Worm (Caenorhabditis elegans) whole organism, L2 larva: ENCODE measurements around the gene F59A1.13.

ENCODE experiments used
- Y55F3AM.14 ChIP-seq: fragments of 200-800 bp; sonication (Bioruptor generic); optimal IDR thresholded peaks from 2 replicates; lab custom pipeline; 2018; ENCODE audit warnings: mild to moderate bottlenecking, missing genetic modification characterization, missing compliant biosample characterization
- ZK546.5 ChIP-seq: sonication (generic microtip); optimal IDR thresholded peaks from 2 replicates; lab custom pipeline; 2017; ENCODE audit warnings: missing biosample characterization, missing genetic modification characterization
- ama-1 ChIP-seq: fragments of 150-350 bp; optimal IDR thresholded peaks from 2 replicates; lab custom pipeline; 2018; ENCODE audit warnings: inconsistent platforms
- blmp-1 ChIP-seq: sonication (generic microtip); optimal IDR thresholded peaks from 2 replicates; lab custom pipeline; 2017; ENCODE audit warnings: missing genetic modification characterization, mild to moderate bottlenecking, missing compliant biosample characterization, antibody characterized with exemption, moderate library complexity; ENCODE audit not compliant: insufficient read depth
- ceh-16 ChIP-seq: fragments of 150-350 bp; optimal IDR thresholded peaks from 2 replicates; lab custom pipeline; 2014; ENCODE audit warnings: missing biosample characterization, missing genetic modification characterization
- crh-2 ChIP-seq: sonication (generic microtip); optimal IDR thresholded peaks from 2 replicates; lab custom pipeline; 2017; ENCODE audit warnings: missing biosample characterization, missing genetic modification characterization
- dmd-4 ChIP-seq: sonication (generic microtip); optimal IDR thresholded peaks from 2 replicates; lab custom pipeline; 2017; ENCODE audit warnings: missing biosample characterization, missing genetic modification characterization
- egl-27 ChIP-seq: sonication (generic microtip); optimal IDR thresholded peaks from 3 replicates; lab custom pipeline; 2017; ENCODE audit warnings: missing biosample characterization, missing genetic modification reagents, missing genetic modification characterization
- elt-1 ChIP-seq: fragments of 150-350 bp; optimal IDR thresholded peaks from 2 replicates; lab custom pipeline; 2014; ENCODE audit warnings: missing biosample characterization, missing genetic modification characterization
- elt-3 ChIP-seq: sonication (generic microtip); optimal IDR thresholded peaks from 2 replicates; lab custom pipeline; 2017; ENCODE audit warnings: missing biosample characterization, missing genetic modification characterization
- fos-1 ChIP-seq: fragments of 150-350 bp; optimal IDR thresholded peaks from 2 replicates; lab custom pipeline; 2014; ENCODE audit warnings: missing biosample characterization, missing genetic modification characterization
- lin-11 ChIP-seq: fragments of 150-350 bp; sonication (generic microtip); optimal IDR thresholded peaks from 2 replicates; lab custom pipeline; 2014; ENCODE audit warnings: missing biosample characterization, missing genetic modification characterization, inconsistent platforms, mixed read lengths
- lin-13 ChIP-seq: fragments of 150-350 bp; optimal IDR thresholded peaks from 2 replicates; lab custom pipeline; 2014; ENCODE audit warnings: missing biosample characterization, missing genetic modification reagents, missing genetic modification characterization
- lsy-2 ChIP-seq, 2 experiments: fragments of 150-350 bp in 1 of 2; sonication (generic microtip) in 1 of 2; optimal IDR thresholded peaks; 2 replicates each; lab custom pipeline; 2014 to 2017; ENCODE audit warnings: missing biosample characterization in 2 of 2, missing genetic modification characterization in 2 of 2
- mab-5 ChIP-seq: fragments of 150-350 bp; optimal IDR thresholded peaks from 2 replicates; lab custom pipeline; 2014; ENCODE audit warnings: missing biosample characterization, missing genetic modification characterization
- mdl-1 ChIP-seq, 2 experiments: fragments of 150-350 bp in 1 of 2; sonication (generic microtip) in 1 of 2; optimal IDR thresholded peaks; 2 replicates each; lab custom pipeline; 2017; ENCODE audit warnings: missing biosample characterization in 2 of 2, missing genetic modification characterization in 2 of 2
- nhr-12 ChIP-seq: fragments of 150-350 bp; optimal IDR thresholded peaks from 2 replicates; lab custom pipeline; 2014; ENCODE audit warnings: missing biosample characterization, missing genetic modification characterization
- nhr-129 ChIP-seq: fragments of 150-350 bp; optimal IDR thresholded peaks from 2 replicates; lab custom pipeline; 2014; ENCODE audit warnings: missing biosample characterization, missing genetic modification characterization
- nhr-21 ChIP-seq: fragments of 150-350 bp; optimal IDR thresholded peaks from 2 replicates; lab custom pipeline; 2014; ENCODE audit warnings: missing biosample characterization, missing genetic modification characterization
- nhr-237 ChIP-seq: fragments of 150-350 bp; optimal IDR thresholded peaks from 2 replicates; lab custom pipeline; 2014; ENCODE audit warnings: missing biosample characterization, missing genetic modification characterization
- nhr-25 ChIP-seq: fragments of 150-350 bp; sonication (generic microtip); optimal IDR thresholded peaks from 3 replicates; lab custom pipeline; 2014; ENCODE audit warnings: missing biosample characterization, missing genetic modification characterization
- nhr-6 ChIP-seq: fragments of 150-350 bp; optimal IDR thresholded peaks from 2 replicates; lab custom pipeline; 2014; ENCODE audit warnings: missing biosample characterization, missing genetic modification characterization
- nhr-77 ChIP-seq: fragments of 150-350 bp; optimal IDR thresholded peaks from 2 replicates; lab custom pipeline; 2014; ENCODE audit warnings: missing biosample characterization, missing genetic modification characterization
- peb-1 ChIP-seq: fragments of 150-350 bp; optimal IDR thresholded peaks from 2 replicates; lab custom pipeline; 2014; ENCODE audit warnings: missing biosample characterization, missing genetic modification characterization
- sma-3 ChIP-seq: sonication (generic microtip); optimal IDR thresholded peaks from 2 replicates; lab custom pipeline; 2016; ENCODE audit warnings: missing genetic modification reagents, missing genetic modification characterization, missing compliant biosample characterization
- sma-9 ChIP-seq, 2 experiments: fragments of 150-350 bp in 1 of 2; sonication (generic microtip) in 1 of 2; optimal IDR thresholded peaks; 2 replicates each; lab custom pipeline; 2014 to 2016; ENCODE audit warnings: missing genetic modification characterization in 2 of 2, mild to moderate bottlenecking in 1 of 2, missing biosample characterization in 1 of 2, missing compliant biosample characterization in 1 of 2, missing genetic modification reagents in 1 of 2, moderate library complexity in 1 of 2
- snpc-4 ChIP-seq: fragments of 150-350 bp; optimal IDR thresholded peaks from 2 replicates; lab custom pipeline; 2014; ENCODE audit warnings: missing biosample characterization, missing genetic modification characterization
- unc-39 ChIP-seq: fragments of 150-350 bp; optimal IDR thresholded peaks from 2 replicates; lab custom pipeline; 2014; ENCODE audit warnings: missing biosample characterization, missing genetic modification characterization
- unc-55 ChIP-seq: fragments of 150-350 bp; sonication (generic microtip); optimal IDR thresholded peaks from 3 replicates; lab custom pipeline; 2014; ENCODE audit warnings: missing biosample characterization, missing genetic modification reagents, missing genetic modification characterization
- unc-62 ChIP-seq: fragments of 150-350 bp; optimal IDR thresholded peaks from 2 replicates; lab custom pipeline; 2014; ENCODE audit warnings: missing biosample characterization, missing genetic modification reagents, missing genetic modification characterization
- zag-1 ChIP-seq: fragments of 150-350 bp; optimal IDR thresholded peaks from 2 replicates; lab custom pipeline; 2014; ENCODE audit warnings: missing biosample characterization, missing genetic modification characterization
- ztf-11 ChIP-seq: sonication (generic microtip); optimal IDR thresholded peaks from 2 replicates; lab custom pipeline; 2017; ENCODE audit warnings: missing biosample characterization, missing genetic modification characterization
- ztf-4 ChIP-seq: fragments of 150-350 bp; optimal IDR thresholded peaks from 2 replicates; lab custom pipeline; 2014; ENCODE audit warnings: missing biosample characterization, missing genetic modification characterization

F59A1.13 gene

ce11 chrV:17690922-17691321, at the start of gene F59A1.13:
Gene F59A1.13, minus strand, starts transcription at chrV:17691022.
- TF ChIP-seq crh-2 (tag; lab: Kevin White, UChicago) (no peak), ztf-11 (tag; lab: Kevin White, UChicago) (no peak), Y55F3AM.14 (no peak), dmd-4 (no peak), nhr-77 (no peak), ceh-16 (tag; lab: Kevin White, UChicago) (no peak)

DNA sequence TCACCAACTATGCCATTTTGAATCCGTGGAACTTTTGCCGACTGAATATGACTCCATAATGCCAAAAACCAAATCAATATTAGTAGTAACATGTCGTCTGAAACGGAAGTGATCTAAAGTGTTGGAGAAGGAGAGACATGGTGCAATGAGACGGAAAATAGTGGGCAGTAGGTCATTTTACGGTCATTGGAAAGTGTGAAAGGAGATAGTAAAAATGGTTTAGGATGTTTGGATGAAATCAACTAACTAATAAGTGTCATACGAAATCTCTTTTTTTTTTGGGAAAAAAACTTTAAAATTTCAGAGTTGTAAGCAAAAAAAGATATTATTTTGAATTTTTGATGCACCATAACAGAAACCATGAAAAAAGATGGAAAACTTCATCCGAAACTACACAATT, 49.0 kb upstream of the F59A1.13 start, which contains the start of gene cutl-4:
cutl-4 (minus strand) TSS at position 101 of the 400 bp plus-strand sequence.
- TF ChIP-seq mdl-1 (tag; optimal IDR thresholded peaks at IDR 0.05; lab: Kevin White, UChicago) (no peak), ama-1 (lab: Kevin White, UChicago) (no peak), nhr-25 (no peak), unc-62 (GFP tag; lab: Kevin White, UChicago) (no peak), egl-27 (tag; lab: Kevin White, UChicago) (no peak), crh-2 (tag; lab: Kevin White, UChicago) (no peak)

- TF ChIP-seq crh-2 (tag; lab: Kevin White, UChicago) (no peak), nhr-237 (no peak), unc-55 (GFP tag; lab: Kevin White, UChicago) (no peak), mab-5 (tag; lab: Kevin White, UChicago) (no peak), zag-1 (tag; lab: Kevin White, UChicago) (no peak), lin-13 (GFP tag; lab: Kevin White, UChicago) (no peak), elt-1 (no peak), nhr-25 (no peak)
Measured at ce11 chrV:17732516-17732915, 41.7 kb upstream of the F59A1.13 start, which contains the start of gene twk-42. Gene twk-42, minus strand, starts transcription at chrV:17732616.

DNA sequence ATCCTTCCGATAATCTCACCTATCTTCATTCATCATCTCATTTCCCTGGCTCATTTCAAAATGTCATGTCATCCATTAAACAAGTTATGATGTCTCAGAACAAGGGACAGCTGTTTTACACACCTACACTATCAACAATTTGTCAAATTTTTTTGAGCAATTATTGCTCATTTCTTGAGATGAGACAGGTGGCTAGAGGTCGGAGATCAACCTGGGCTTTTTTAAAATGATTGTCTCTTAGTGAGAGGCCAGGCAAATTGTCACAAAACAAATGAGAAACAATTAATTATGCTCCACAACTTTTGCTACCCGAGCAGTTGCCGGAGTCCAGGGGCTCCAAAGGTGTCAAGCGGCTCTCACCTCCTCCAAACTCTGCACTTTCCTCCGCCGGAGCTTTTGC, 37.9 kb upstream of the F59A1.13 start:
- no peak for TF ChIP-seq ama-1 (lab: Kevin White, UChicago)
- TF ChIP-seq unc-39: no peak
- TF ChIP-seq mab-5 (tag; lab: Kevin White, UChicago): peak; percentile 37
- no peak for TF ChIP-seq mdl-1 (tag; optimal IDR thresholded peaks at IDR 0.05; lab: Kevin White, UChicago)
- TF ChIP-seq nhr-237: no peak
- no peak for TF ChIP-seq elt-1
- TF ChIP-seq sma-3 (GFP tag; lab: Kevin White, UChicago): no peak
- no peak for TF ChIP-seq nhr-77
- peak; percentile 8 for TF ChIP-seq nhr-129 (tag; lab: Kevin White, UChicago)
- TF ChIP-seq sma-9 (GFP tag; optimal IDR thresholded peaks at IDR 0.05; lab: Kevin White, UChicago): peak; percentile 23
- TF ChIP-seq sma-9 (tag; optimal IDR thresholded peaks at IDR 0.05; lab: Kevin White, UChicago): no peak
- no peak for TF ChIP-seq ztf-4 (tag; lab: Kevin White, UChicago)
- TF ChIP-seq, all 48 proteins: peak for 3

DNA sequence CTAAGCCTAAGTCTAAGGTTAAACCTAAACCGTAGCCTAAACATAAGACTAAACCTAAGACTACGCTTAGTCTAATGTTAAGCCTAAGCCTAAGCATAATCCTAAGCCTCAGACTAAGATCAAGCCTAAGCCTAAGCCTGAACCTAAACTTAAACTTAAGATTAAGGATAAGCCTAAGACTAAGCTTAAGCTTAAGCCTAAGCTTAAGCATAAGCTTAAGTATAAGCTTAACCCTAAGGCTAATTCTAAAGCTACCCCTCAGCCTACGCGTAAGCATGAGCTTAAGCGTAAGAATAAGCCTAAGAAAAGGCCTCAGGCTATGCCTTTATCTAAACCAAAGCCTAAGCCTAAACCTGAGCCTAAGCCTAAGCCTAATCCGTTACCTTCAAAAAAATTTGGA, 37.5 kb upstream of the F59A1.13 start:
- TF ChIP-seq dmd-4 (no peak), fos-1 (tag; lab: Kevin White, UChicago) (no peak), mab-5 (tag; lab: Kevin White, UChicago) (no peak), nhr-12 (tag; lab: Kevin White, UChicago) (no peak)

DNA sequence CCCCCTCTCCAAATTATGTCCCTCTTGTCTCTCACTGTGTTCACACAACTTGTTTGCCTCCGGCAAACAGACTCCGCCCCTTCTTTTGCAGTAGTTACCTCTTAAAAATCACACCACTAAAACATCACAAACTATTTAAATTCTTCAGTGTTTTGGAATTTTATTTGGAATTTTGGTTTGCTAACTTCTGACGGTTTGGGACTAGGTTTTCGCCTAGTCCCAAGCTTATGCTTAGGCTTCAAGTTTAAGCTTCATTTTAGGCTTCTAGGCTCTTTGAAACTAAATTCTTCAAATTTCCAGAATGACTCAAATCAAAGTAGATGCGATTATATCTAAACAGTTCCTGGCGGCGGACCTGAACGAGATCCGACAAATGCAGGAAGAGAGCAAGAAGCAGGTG, 33.9 kb upstream of the F59A1.13 start, which contains the start of gene fat-5:
fat-5 (plus strand) TSS at position 301 of the 400 bp plus-strand sequence.
- TF ChIP-seq unc-62 (GFP tag; lab: Kevin White, UChicago) (no peak), nhr-129 (tag; lab: Kevin White, UChicago) (no peak), mab-5 (tag; lab: Kevin White, UChicago) (no peak), mdl-1 (tag; optimal IDR thresholded peaks at IDR 0.05; lab: Kevin White, UChicago) (no peak), nhr-6 (tag; lab: Kevin White, UChicago) (no peak), crh-2 (tag; lab: Kevin White, UChicago) (no peak), lsy-2 (tag; optimal IDR thresholded peaks at IDR 0.05; lab: Kevin White, UChicago) (no peak), snpc-4 (no peak), peb-1 (tag; lab: Kevin White, UChicago) (no peak), blmp-1 (tag; lab: Kevin White, UChicago) (no peak), nhr-25 (no peak), nhr-21 (tag; lab: Kevin White, UChicago) (no peak), elt-3 (no peak), ZK546.5 (tag; lab: Kevin White, UChicago) (no peak), unc-39 (no peak), lin-11 (tag; lab: Kevin White, UChicago) (no peak)
- TF ChIP-seq, all 48 proteins: peak for 0
